Worm (Caenorhabditis elegans): ENCODE measurements around the gene unc-98.

DNA sequence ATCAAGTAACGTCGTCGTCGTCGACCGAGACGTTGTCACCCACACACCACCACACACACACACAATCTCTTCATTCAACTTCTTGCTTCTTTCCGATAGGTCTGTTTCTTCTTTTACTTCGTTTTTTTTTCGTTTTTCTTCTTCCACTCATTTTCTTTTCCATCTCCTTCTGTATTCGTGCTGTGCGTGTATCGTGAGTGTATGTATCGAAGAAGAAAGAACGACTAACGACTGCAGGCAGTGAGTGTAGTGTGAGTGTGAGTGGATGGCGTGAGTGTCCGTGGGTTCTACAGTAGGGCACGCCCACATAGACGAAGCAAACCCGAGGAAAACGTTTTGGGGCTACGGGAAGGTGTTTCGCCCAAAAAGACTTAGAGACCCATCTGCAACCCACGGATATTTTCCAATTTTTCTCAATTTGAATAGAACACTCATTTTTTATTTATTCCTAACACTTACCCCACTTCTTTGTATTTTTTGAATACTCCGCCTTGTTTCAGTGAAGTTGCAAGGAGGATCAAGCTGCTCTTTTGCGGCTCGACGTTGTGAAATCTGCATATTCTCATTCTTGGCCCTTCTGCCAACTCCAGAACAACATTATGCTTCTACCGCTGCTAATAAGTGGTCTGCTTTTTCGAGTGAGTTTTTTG lies 12.3 kb upstream of the unc-98 start, which contains the start of gene adt-2:
- TF ChIP-seq ama-1 (optimal IDR thresholded peaks at IDR 0.05) (no peak), nhr-28 (tag; optimal IDR thresholded peaks at IDR 0.05) (no peak), lsy-2 (tag; optimal IDR thresholded peaks at IDR 0.05) (peak; percentile 20 to 74)

All from whole organism, L1 larva.